Worm (Caenorhabditis elegans): ENCODE results near the gene F26F12.2.

The F26F12.2 gene

ce11 chrV:5788650-5789049 lies 49.8 kb downstream of the F26F12.2 start:
- peak; percentile 20 for TF ChIP-seq sma-9 (GFP tag; optimal IDR thresholded peaks at IDR 0.05)
- TF ChIP-seq sma-9 (tag; optimal IDR thresholded peaks at IDR 0.05), result no peak
- TF ChIP-seq elt-1 (tag; optimal IDR thresholded peaks at IDR 0.05), result no peak
- TF ChIP-seq nhr-10 (tag; optimal IDR thresholded peaks at IDR 0.05), result no peak
- no peak for TF ChIP-seq ceh-16 (tag; optimal IDR thresholded peaks at IDR 0.05)
- no peak for TF ChIP-seq C34F6.9 (tag; optimal IDR thresholded peaks at IDR 0.05)
- no peak for TF ChIP-seq ztf-4 (tag; optimal IDR thresholded peaks at IDR 0.05)
- TF ChIP-seq nhr-21 (tag; optimal IDR thresholded peaks at IDR 0.05), result no peak
- TF ChIP-seq mbf-1 (tag; optimal IDR thresholded peaks at IDR 0.05), result no peak
- TF ChIP-seq nhr-25 (tag; optimal IDR thresholded peaks at IDR 0.05), result no peak
- no peak for TF ChIP-seq peb-1 (tag; optimal IDR thresholded peaks at IDR 0.05)
- peak; percentile 18 for TF ChIP-seq fos-1 (tag; optimal IDR thresholded peaks at IDR 0.05)
- no peak for TF ChIP-seq lin-11 (tag; optimal IDR thresholded peaks at IDR 0.05)
- TF ChIP-seq nhr-237 (tag; optimal IDR thresholded peaks at IDR 0.05), result no peak
- peak in 1 of 2 experiments; percentile 10 for TF ChIP-seq lsy-2 (tag; optimal IDR thresholded peaks at IDR 0.05)
- TF ChIP-seq sem-4 (tag; optimal IDR thresholded peaks at IDR 0.05), result no peak
- TF ChIP-seq mab-5 (tag; optimal IDR thresholded peaks at IDR 0.05), result no peak
- TF ChIP-seq unc-39 (tag; optimal IDR thresholded peaks at IDR 0.05), result no peak
- TF ChIP-seq aly-2 (tag; optimal IDR thresholded peaks at IDR 0.05), result no peak
- TF ChIP-seq sma-3 (GFP tag; optimal IDR thresholded peaks at IDR 0.05), result no peak
- no peak for TF ChIP-seq skn-1 (tag; optimal IDR thresholded peaks at IDR 0.05)
